Worm (Caenorhabditis elegans) whole organism, L4/young adult: ENCODE results near the gene attf-3.

Experiments used
- W03F9.2 ChIP-seq: fragments of 150-350 bp; optimal IDR thresholded peaks from 2 replicates; lab custom pipeline; 2014; ENCODE audit warnings: missing biosample characterization, missing genetic modification characterization
- dao-5 ChIP-seq: sonication (generic microtip); optimal IDR thresholded peaks from 2 replicates; lab custom pipeline; 2016; ENCODE audit warnings: missing genotype, missing genetic modification characterization, moderate library complexity, missing compliant biosample characterization
- him-1 ChIP-seq: sonication (generic microtip); optimal IDR thresholded peaks from 2 replicates; lab custom pipeline; 2016; ENCODE audit warnings: missing genotype, missing genetic modification reagents, missing genetic modification characterization, missing compliant biosample characterization

attf-3 gene

ce11 chrIII:96196-96595 is 10.0 kb upstream of the attf-3 start:
- TF ChIP-seq him-1 (tag; lab: Kevin White, UChicago) = no peak
- TF ChIP-seq dao-5 (tag; lab: Kevin White, UChicago) = no peak
- no peak for TF ChIP-seq W03F9.2

- TF ChIP-seq him-1 (tag; lab: Kevin White, UChicago) (no peak), dao-5 (tag; lab: Kevin White, UChicago) (no peak), W03F9.2 (no peak)
These were observed 8.7 kb upstream of the attf-3 start, which contains the start of gene pat-4 for ce11 chrIII:94759-95330. Gene pat-4, minus strand, starts transcription at chrIII:94809.

DNA sequence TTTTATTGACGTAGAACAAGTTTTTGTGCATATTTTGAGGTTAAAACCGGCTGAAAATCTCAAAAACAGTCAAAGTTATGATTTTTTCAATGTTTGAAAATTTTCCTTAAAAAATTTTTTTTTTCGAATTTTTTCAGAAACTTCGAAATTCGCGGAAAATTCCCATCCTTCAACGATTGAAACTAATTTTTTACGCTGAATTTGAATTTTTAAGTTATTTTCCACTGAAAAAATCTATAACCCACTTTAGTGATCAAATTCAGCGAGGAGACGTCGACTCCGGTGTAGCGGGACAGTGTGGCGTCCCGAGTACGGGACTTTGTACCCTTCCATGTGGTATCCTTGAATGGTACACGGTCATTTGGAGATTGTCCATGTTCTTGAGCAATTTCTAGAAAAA is 6.1 kb upstream of the attf-3 start:
- no peak for TF ChIP-seq W03F9.2
- no peak for TF ChIP-seq dao-5 (tag; lab: Kevin White, UChicago)
- no peak for TF ChIP-seq him-1 (tag; lab: Kevin White, UChicago)

- TF ChIP-seq W03F9.2 (peak; percentile 40), dao-5 (tag; lab: Kevin White, UChicago) (no peak), him-1 (tag; lab: Kevin White, UChicago) (no peak)
These were observed 3.0 kb upstream of the attf-3 start for ce11 chrIII:89155-89554.

DNA sequence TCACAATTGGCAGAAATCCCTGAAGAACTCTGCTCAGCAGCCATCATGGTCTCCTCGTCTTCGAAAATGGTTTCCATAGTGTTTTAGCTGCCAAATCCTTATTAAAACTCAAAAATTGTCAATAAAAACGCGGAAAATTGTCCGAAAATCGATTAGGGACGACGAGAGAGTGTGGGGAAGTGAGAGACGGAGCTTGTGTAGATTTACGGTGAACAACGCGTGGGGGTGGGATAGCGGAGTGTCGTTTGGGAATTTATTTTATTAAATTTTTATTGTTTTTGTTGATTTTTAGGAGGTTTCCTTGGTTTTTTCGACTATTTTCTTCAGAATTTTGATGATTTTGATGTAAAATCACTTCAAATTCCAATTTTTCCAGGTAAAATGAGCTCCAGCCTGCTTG is 999 bp upstream of the attf-3 start, which contains the start of the genes F54C4.4 and mrpl-40:
TSS of gene F54C4.4 (minus strand) at position 199 of the 400 bp plus-strand sequence.
TSS of gene mrpl-40 (plus strand) at position 377 of the 400 bp plus-strand sequence.
- no peak for TF ChIP-seq him-1 (tag; lab: Kevin White, UChicago)
- no peak for TF ChIP-seq W03F9.2
- no peak for TF ChIP-seq dao-5 (tag; lab: Kevin White, UChicago)

ce11 chrIII:84372-84771 is 1.8 kb downstream of the attf-3 start:
- TF ChIP-seq him-1 (tag; lab: Kevin White, UChicago) = no peak
- no peak for TF ChIP-seq dao-5 (tag; lab: Kevin White, UChicago)
- no peak for TF ChIP-seq W03F9.2

DNA sequence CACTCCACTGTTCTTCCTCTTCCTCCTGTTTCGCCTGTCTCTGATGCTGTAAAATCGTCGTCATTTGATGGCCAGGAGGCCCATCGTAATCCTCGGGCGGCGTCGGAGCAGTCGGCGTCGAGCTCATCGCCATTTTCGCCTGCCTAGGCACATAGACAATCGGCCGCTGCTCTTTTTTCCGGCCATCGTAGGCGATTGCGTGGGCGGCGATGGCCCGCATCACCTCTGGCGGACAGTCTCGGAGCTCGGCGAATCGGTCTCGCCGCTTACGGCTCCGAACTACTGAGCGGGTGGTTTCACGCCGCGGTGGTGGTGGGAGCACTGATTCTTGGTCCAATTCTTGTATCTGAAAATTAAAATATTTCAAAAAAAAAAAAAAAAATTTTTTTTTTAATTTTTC is 14.1 kb downstream of the attf-3 start:
- TF ChIP-seq W03F9.2 (no peak), him-1 (tag; lab: Kevin White, UChicago) (no peak), dao-5 (tag; lab: Kevin White, UChicago) (no peak)

- TF ChIP-seq dao-5 (tag; lab: Kevin White, UChicago) (no peak), him-1 (tag; lab: Kevin White, UChicago) (no peak), W03F9.2 (no peak)
These were observed 16.5 kb downstream of the attf-3 start, which contains the start of gene spt-4 for ce11 chrIII:69652-70051. Gene spt-4, minus strand, starts transcription at chrIII:69752.

DNA sequence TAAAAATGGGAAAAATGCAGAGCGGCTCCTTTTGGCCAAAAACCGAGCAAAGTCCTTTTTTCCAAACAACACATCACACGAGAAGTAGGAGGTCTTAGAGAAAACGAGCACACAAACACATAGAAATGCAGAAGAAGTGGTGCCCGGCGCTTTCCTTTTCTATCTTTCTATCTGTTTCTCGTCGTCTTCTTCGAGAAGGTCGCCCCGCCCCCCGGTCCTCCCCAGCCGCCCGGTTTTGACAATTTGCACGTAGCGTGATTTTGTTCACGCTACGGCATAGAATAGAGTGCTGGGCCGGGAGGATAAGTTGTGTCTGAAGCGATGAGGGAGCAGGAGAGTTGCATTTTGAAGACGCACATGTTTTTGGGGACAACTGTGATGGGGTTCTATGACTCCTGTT is 19.2 kb downstream of the attf-3 start:
- TF ChIP-seq him-1 (tag; lab: Kevin White, UChicago) = peak; percentile 54
- no peak for TF ChIP-seq W03F9.2

- TF ChIP-seq W03F9.2 = no peak
- TF ChIP-seq him-1 (tag; lab: Kevin White, UChicago) = no peak
- no peak for TF ChIP-seq dao-5 (tag; lab: Kevin White, UChicago)
These were observed 20.0 kb downstream of the attf-3 start, which contains the start of gene pck-1 for ce11 chrIII:66160-66559. Gene pck-1, minus strand, starts transcription at chrIII:66260.

DNA sequence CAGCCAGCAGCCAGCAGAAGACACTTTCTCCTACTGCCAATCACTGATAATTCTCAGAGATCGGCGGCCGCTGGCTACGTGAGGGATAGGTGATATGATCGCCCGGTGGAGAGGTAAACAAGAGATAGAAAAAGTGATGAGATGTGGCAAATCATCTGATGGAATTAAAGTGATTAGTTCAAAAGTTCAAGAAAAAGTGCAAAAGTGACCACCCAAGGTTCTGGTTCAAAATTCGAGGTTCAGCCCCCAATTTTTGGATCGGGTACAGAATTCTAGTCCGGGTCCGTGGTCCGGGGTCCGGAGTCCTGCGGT is 20.6 kb downstream of the attf-3 start:
- TF ChIP-seq him-1 (tag; lab: Kevin White, UChicago) (no peak), dao-5 (tag; lab: Kevin White, UChicago) (no peak), W03F9.2 (no peak)

DNA sequence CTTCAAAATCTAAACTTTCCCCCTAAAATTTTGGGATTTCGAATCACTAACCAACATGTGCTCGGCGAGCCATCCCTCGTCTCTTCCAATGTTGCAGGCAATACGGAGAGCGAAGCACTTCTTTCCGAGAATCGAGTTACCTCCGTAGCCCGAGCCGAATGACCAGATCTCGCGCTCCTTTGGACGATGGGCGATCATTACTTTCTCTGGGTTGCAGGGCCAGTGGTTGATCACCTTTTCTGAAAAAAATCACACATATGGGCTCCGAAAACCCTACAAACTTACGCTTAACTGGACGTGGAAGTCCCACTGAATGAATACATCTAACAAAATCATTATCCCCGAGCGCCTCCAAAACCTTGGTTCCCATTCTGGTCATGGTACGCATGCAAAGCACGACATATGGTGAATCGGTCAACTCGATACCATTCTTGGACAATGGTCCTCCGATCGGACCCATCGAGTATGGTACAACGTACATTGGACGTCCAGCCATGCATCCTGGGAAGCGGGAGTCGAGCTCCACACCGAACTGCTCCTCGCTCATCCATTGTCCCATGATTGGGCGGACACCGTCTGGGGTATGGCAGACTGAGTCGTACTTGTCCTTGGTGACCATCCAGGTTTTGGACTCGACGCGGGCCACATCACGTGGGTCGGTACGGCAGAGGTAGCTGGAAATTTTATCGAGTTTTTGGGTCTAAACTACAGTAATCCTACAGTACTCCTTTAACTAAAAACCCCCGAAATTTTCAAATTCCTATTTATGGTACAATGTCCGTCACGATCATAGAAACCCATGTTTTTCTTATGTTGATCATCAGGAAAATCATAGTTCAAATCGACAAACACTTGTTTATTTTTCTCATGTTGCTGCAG is 21.2 kb downstream of the attf-3 start:
- TF ChIP-seq W03F9.2 (no peak), dao-5 (tag; lab: Kevin White, UChicago) (no peak), him-1 (tag; lab: Kevin White, UChicago) (no peak)

- TF ChIP-seq dao-5 (tag; lab: Kevin White, UChicago) = no peak
- no peak for TF ChIP-seq W03F9.2
- TF ChIP-seq him-1 (tag; lab: Kevin White, UChicago) = no peak
These were observed 22.4 kb downstream of the attf-3 start for ce11 chrIII:63584-64316.
